Worm (Caenorhabditis elegans): ENCODE results near the gene F33A8.7.

- TF ChIP-seq lin-13 (tag; optimal IDR thresholded peaks at IDR 0.05) = no peak
- TF ChIP-seq ztf-11 (tag; optimal IDR thresholded peaks at IDR 0.05) = no peak
- no peak for TF ChIP-seq unc-62 (GFP tag; optimal IDR thresholded peaks at IDR 0.05)
- no peak for TF ChIP-seq mep-1 (tag; optimal IDR thresholded peaks at IDR 0.05)
- TF ChIP-seq lsy-2 (tag; optimal IDR thresholded peaks at IDR 0.05) = no peak
- TF ChIP-seq blmp-1 (tag; optimal IDR thresholded peaks at IDR 0.05) = no peak
- no peak for TF ChIP-seq ceh-39 (tag; optimal IDR thresholded peaks at IDR 0.05)
- no peak for TF ChIP-seq nhr-237 (tag; optimal IDR thresholded peaks at IDR 0.05)
- no peak for TF ChIP-seq nhr-76 (tag; optimal IDR thresholded peaks at IDR 0.05)
- TF ChIP-seq nhr-28 (tag; optimal IDR thresholded peaks at IDR 0.05) = no peak
- no peak for TF ChIP-seq elt-1 (tag; optimal IDR thresholded peaks at IDR 0.05; ENCODE audit: borderline replicate concordance, insufficient read depth)
Measured at ce11 chrII:11016435-11016834, 9.0 kb downstream of the F33A8.7 start.
